Worm (Caenorhabditis elegans) whole organism, mixed stage, embryonic: ENCODE results near the gene gba-1.

Source experiments
- blmp-1 ChIP-seq: fragments of 150-350 bp; optimal IDR thresholded peaks from 2 replicates; lab custom pipeline; 2014; ENCODE audit warnings: missing biosample characterization, missing genetic modification characterization
- drap-1 ChIP-seq: fragments of 200-800 bp; sonication (Bioruptor generic); optimal IDR thresholded peaks from 3 replicates; lab custom pipeline; 2018; ENCODE audit warnings: mild to moderate bottlenecking, missing genetic modification characterization, missing compliant biosample characterization
- ham-2 ChIP-seq: fragments of 200-800 bp; sonication (Bioruptor generic); optimal IDR thresholded peaks from 2 replicates; lab custom pipeline; 2018; ENCODE audit warnings: mild to moderate bottlenecking, missing genetic modification characterization, missing compliant biosample characterization
- hlh-1 ChIP-seq: fragments of 150-350 bp; optimal IDR thresholded peaks from 2 replicates; lab custom pipeline; 2014; ENCODE audit warnings: missing biosample characterization, missing genetic modification reagents, missing genetic modification characterization
- lin-13 ChIP-seq: fragments of 150-350 bp; optimal IDR thresholded peaks from 2 replicates; lab custom pipeline; 2014; ENCODE audit warnings: missing biosample characterization, missing genetic modification characterization
- nhr-12 ChIP-seq: fragments of 150-350 bp; optimal IDR thresholded peaks from 2 replicates; lab custom pipeline; 2014; ENCODE audit warnings: missing biosample characterization, missing genetic modification characterization
- nhr-76 ChIP-seq: sonication (generic microtip); optimal IDR thresholded peaks from 2 replicates; lab custom pipeline; 2017; ENCODE audit warnings: missing biosample characterization, missing genetic modification characterization
- pha-4 ChIP-seq: fragments of 150-350 bp; optimal IDR thresholded peaks from 2 replicates; lab custom pipeline; 2018; ENCODE audit warnings: missing biosample characterization, missing genetic modification reagents, missing genetic modification characterization
- ztf-11 ChIP-seq: fragments of 150-350 bp; optimal IDR thresholded peaks from 2 replicates; lab custom pipeline; 2014; ENCODE audit warnings: missing biosample characterization, missing genetic modification characterization

DNA sequence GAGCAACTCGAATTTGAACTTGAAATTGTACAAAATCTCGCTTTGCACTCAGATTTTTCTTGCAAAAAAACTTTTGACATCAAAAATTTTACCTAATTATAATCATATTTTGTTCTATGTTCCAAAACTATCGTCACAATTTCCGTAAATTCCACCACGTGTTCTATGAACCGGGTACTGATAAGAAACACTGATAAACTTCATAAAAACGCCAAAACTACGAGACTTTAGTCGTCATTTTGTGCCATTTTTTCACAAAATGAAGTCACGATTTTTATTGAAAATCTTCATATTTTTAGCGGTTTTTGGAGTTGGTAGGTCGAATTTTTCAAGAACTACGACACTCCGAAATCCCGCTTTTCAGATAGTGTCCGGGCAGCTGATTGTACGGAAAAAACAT is at the start of gene gba-1:
- no peak for TF ChIP-seq blmp-1 (tag; lab: Kevin White, UChicago)
- no peak for TF ChIP-seq drap-1 (GFP tag; lab: Kevin White, UChicago)
- TF ChIP-seq ham-2 (GFP tag; lab: Kevin White, UChicago) = no peak
- TF ChIP-seq pha-4 (tag; lab: Kevin White, UChicago) = no peak
- TF ChIP-seq hlh-1 (tag; lab: Kevin White, UChicago) = no peak
- no peak for TF ChIP-seq nhr-12 (tag; lab: Kevin White, UChicago)
- no peak for TF ChIP-seq nhr-76 (tag; lab: Kevin White, UChicago)
- no peak for TF ChIP-seq ztf-11 (tag; lab: Kevin White, UChicago)
- no peak for TF ChIP-seq lin-13
